Worm (Caenorhabditis elegans): ENCODE measurements around the gene wht-4.

DNA sequence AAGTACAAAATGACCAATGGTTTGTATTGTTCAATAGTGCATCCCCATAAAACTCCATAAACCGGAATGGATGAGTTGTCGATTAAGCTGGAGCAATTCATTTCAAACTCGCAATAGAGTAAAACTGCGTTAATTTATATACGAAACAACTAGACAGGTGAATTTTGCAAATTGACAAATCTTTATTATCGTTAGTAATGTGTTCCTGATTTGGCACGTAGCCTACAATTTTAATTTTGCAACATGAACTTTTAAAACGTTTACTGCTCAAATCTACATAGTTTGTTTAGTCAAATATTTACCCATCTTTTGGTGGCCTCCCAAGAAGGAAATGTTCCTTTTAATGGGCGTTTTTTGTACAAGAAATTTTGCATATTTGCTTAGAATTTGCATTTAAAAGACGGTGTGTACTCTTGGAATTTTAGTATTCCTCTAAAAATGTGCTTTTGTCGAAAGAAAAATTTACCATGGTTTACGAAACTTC lies 41.7 kb upstream of the wht-4 start, which contains the start of the genes srz-67 and C17F4.11:
- TF ChIP-seq F33H1.4 (GFP tag; IDR thresholded peaks at IDR 0.05): no peak
- TF ChIP-seq tlf-1 (GFP tag; optimal IDR thresholded peaks at IDR 0.05): no peak
- TF ChIP-seq snpc-3.4 (tag; optimal IDR thresholded peaks at IDR 0.05): no peak
- no peak for TF ChIP-seq F39B2.1 (GFP tag; IDR thresholded peaks at IDR 0.05)
- TF ChIP-seq nhr-80 (tag; optimal IDR thresholded peaks at IDR 0.05): no peak
- no peak for TF ChIP-seq rec-8 (tag; optimal IDR thresholded peaks at IDR 0.05)
- no peak for TF ChIP-seq nhr-90 (tag; optimal IDR thresholded peaks at IDR 0.05)
- no peak for TF ChIP-seq lin-54 (GFP tag; optimal IDR thresholded peaks at IDR 0.05)
- no peak for TF ChIP-seq Y53G8AR.9 (GFP tag; conservative IDR thresholded peaks at IDR 0.05)
- no peak for TF ChIP-seq dpl-1 (GFP tag; optimal IDR thresholded peaks at IDR 0.05)

Measured in whole organism, young adult.